Fruit fly (Drosophila melanogaster) whole organism: Measurements from ENCODE around the gene CG15432.

Experiments used
- CG8478 ChIP-seq: fragments of >200 bp; optimal IDR thresholded peaks from 2 replicates; lab custom pipeline; 2018; ENCODE audit warnings: inconsistent platforms
- Dll ChIP-seq: fragments of >200 bp; optimal IDR thresholded peaks from 2 replicates; lab custom pipeline; 2017
- EcR ChIP-seq, 2 experiments: fragments of >200 bp; optimal IDR thresholded peaks; 2 replicates each; lab custom pipeline; 2017; ENCODE audit warnings: missing biosample characterization in 2 of 2, missing genetic modification characterization in 2 of 2, missing genetic modification reagents in 2 of 2
- pan ChIP-seq: fragments of >200 bp; optimal IDR thresholded peaks from 2 replicates; lab custom pipeline; 2017
- psq ChIP-seq: fragments of >200 bp; optimal IDR thresholded peaks from 2 replicates; lab custom pipeline; 2017
- usp ChIP-seq: fragments of >200 bp; optimal IDR thresholded peaks from 2 replicates; lab custom pipeline; 2017; ENCODE audit warnings: missing biosample characterization, missing genetic modification characterization, mixed read lengths

Gene CG15432

DNA sequence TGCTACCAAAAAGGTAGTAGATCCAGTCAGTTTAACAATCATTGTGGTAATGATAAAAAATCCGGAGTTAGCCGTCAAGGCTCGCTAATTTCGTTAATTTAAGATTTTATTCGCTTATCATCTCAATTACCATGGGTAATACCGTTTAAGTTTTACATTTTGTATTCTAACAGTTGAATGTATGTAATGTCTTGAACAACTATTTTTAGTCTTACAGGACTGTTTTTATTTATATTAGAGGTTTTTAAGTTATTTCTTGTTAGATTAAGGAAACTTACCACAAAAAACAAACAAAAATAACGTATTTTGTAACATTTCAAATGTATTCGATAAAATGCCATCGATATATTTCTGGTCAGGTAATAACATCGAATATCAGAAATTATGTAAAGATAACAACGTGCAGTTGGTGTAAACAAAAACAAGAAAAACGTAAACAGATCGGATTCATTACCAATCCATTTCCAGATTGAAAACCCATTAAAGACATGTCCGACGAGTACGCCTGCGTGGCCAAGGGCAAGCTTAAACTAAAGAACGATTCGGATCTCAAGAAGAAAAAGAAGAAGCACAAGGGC is at the start of gene CG15432, which contains the start of gene Sfp24F:
Gene CG15432 (plus strand): TSS at position 311 of the 578 bp plus-strand sequence.
Gene Sfp24F (minus strand): TSS at position 51 of the 578 bp plus-strand sequence.
- TF ChIP-seq pan (lab: Kevin White, UChicago): no peak
- no peak for TF ChIP-seq usp (GFP tag; lab: Kevin White, UChicago)
- TF ChIP-seq psq (lab: Kevin White, UChicago): no peak
- no peak for TF ChIP-seq Dll
- TF ChIP-seq EcR (GFP tag; optimal IDR thresholded peaks at IDR 0.05; lab: Kevin White, UChicago): no peak
- TF ChIP-seq CG8478: no peak

DNA sequence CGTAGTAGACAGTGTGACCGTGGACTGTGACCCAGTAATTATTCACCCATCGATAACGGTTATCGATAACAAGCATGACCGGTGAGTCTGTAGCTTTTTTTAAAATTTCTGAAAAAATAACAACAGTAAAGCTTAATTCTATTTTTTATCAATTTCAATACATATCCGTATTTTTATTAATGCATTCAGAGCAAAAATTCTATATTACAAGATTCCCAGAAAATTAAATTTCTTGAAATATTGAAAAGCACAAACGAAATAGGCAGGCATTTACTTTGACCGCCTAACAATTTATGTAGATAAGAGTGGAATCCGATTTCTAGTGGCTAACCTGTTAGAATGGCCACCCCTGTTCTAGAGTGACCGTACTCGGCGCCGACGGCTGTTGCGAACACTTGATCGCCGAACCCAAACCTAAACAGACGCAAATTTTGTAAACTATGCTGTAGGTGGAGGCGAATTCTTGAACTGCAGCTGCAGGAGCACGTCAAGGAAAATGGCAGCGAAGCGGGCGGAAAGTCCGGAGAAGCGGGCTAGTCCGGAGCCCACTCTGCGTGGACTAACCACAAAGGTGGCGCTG is 48.2 kb upstream of the CG15432 start, which contains the start of gene CG3652:
Gene CG3652 (minus strand): TSS at position 35 of the 580 bp plus-strand sequence.
- TF ChIP-seq CG8478 (no peak), EcR (GFP tag; optimal IDR thresholded peaks at IDR 0.05; lab: Kevin White, UChicago) (no peak), psq (lab: Kevin White, UChicago) (no peak), usp (GFP tag; lab: Kevin White, UChicago) (no peak)

DNA sequence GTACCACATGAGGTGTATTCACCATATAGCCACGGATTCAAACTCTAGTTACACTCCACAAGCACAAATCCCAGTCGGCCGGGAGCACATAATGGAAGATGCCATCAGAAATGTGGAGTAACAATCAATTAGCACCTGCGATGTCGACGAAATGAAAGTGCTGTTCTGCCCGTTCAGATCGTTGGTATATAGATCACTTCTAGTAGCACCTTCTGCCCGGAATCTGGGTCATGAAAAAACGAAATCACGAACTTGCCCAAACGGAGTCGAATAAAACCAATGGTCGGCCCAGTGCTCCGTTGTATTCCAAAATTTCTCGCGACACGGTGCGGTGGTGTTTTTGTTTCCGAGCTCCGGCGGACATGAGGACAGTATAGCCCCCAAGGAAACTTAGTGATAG is 41.5 kb upstream of the CG15432 start, which contains the start of gene CG33003:
Gene CG33003 (plus strand): TSS at position 301 of the 400 bp plus-strand sequence.
- TF ChIP-seq Dll: no peak
- TF ChIP-seq pan (lab: Kevin White, UChicago): no peak
- TF ChIP-seq usp (GFP tag; lab: Kevin White, UChicago): no peak

DNA sequence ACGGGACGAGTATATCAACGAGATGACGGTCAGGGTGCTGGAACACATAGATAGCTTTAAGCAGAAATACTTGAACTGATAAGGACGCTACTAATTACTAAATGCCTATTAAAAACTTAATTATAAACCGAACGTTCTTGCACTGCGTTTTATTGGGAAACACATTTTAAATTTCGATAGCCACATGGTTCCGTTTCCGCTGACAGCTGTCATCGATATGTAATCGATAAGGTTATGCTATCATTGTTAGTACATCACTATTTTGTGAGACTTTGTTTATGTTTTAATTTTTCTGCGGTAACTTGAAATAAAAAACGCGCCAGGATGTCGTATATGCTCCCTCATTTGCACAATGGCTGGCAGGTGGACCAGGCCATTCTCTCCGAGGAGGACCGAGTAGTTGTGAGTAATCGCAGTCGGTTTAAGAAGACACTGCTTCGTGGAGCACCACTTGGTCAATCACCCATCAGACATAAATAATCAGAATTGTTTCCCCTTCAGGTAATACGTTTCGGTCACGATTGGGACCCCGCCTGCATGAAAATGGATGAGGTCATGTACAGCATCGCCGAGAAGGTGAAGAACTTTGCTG is 39.0 kb upstream of the CG15432 start, which contains the start of gene Dim1:
Gene Dim1 (plus strand): TSS at position 239 of the 592 bp plus-strand sequence.
- TF ChIP-seq pan (lab: Kevin White, UChicago) (no peak), psq (lab: Kevin White, UChicago) (no peak), usp (GFP tag; lab: Kevin White, UChicago) (no peak), Dll (no peak), CG8478 (no peak), EcR (GFP tag; optimal IDR thresholded peaks at IDR 0.05; lab: Kevin White, UChicago) (no peak)

DNA sequence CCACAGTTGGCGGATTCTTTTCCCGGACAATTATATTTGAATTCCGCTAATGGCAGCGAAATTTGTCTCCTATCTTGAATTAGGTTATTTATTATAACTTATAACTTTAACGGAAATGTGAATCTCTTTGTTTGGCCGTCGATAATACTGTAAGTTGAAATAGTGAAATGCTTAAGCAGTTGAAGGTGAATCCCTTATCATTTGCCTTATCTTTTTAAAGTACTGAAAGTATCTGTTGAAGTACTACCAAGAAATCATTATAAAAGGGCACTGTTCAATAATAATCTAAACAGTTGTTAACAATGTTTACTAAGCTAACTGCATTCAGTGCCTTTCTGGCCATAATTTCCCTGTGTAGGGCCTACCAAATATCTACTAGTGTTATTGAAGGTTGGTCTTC is 31.3 kb upstream of the CG15432 start, which contains the start of gene CG43055:
Gene CG43055 (plus strand): TSS at position 301 of the 400 bp plus-strand sequence.
- no peak for TF ChIP-seq psq (lab: Kevin White, UChicago)
- no peak for TF ChIP-seq EcR (GFP tag; optimal IDR thresholded peaks at IDR 0.05; lab: Kevin White, UChicago)
- TF ChIP-seq Dll: no peak
- no peak for TF ChIP-seq pan (lab: Kevin White, UChicago)
- TF ChIP-seq usp (GFP tag; lab: Kevin White, UChicago): no peak

DNA sequence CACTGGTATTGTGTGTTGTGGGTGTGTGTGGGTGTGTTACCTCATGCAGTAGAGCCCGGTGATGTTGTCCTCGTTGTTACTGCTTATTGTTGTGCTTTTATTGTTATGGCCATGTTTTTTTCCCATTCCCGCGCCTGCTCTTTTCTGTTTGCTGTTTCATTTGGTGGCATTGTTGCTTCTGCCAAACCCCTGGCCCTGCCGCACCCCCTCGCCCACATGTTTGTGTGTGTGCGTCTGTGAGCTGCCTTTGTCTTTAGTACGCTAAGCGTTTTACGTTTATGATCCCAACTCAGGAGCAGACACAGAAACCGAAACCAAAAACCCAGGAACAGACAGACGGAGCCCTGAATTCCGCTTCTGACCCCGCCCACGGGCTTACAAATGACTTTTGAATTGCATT is 28.1 kb upstream of the CG15432 start:
- TF ChIP-seq Dll (no peak), EcR (GFP tag; optimal IDR thresholded peaks at IDR 0.05; lab: Kevin White, UChicago) (no peak), CG8478 (no peak), pan (lab: Kevin White, UChicago) (no peak), usp (GFP tag; lab: Kevin White, UChicago) (no peak), psq (lab: Kevin White, UChicago) (no peak)

DNA sequence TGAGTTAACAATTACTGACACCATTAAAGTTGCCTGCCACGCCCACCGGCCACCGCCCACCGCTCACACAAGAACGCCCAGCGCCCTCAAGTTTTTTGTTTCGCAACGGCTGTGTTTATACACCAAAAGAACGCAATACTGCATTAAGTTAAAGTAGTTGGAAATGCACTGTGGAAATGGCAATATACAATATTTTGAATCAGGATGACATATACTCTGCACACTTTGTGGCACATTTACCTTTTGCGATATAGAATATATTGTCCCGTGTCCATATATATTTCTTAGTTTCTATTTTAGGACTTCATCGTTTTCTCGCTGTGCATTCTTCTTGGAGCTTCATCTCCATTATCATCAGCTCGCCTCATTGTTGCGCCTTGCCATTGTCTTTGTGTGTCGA is 26.0 kb upstream of the CG15432 start:
- TF ChIP-seq EcR (GFP tag; optimal IDR thresholded peaks at IDR 0.05; lab: Kevin White, UChicago) (no peak), psq (lab: Kevin White, UChicago) (no peak), usp (GFP tag; lab: Kevin White, UChicago) (no peak), CG8478 (no peak), Dll (no peak), pan (lab: Kevin White, UChicago) (no peak)

DNA sequence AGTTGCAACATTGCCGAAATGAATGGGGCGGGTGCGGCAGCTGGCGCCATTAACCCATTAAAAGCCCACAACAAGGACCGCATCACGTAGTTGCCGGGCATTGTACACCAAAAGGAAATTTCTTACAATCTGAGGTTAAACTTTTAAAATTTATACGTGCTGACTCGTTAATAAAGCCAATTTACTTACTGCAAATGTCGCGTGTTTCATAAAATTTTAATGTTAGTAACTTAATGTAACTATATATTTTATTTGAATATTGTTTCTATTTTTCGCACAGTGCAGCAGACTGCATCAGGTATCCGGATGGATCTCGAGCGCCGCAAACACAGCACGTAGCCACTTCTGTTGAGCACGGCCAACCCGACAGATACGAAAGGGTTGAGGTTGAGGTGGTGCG is 25.2 kb upstream of the CG15432 start:
- no peak for TF ChIP-seq EcR (GFP tag; optimal IDR thresholded peaks at IDR 0.05; lab: Kevin White, UChicago)

DNA sequence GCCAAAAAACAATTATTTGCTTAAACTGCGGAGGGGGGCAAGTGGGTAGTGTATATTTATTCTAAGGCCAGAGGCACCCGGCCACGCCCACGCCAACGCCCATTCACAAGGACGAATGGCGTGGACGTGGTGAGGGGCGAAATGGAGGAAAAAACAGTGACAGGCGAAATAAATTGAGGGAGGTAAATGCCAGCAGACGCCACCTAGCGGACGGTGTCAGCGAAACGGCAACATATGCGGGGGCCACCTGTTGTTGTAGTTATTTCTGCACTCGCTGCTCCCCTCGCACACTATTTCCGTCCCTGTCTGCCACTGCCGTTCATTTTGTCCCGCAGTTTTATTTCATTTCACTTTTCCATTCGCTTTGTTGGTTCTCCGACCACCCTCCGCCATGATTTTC is 24.1 kb upstream of the CG15432 start:
- TF ChIP-seq pan (lab: Kevin White, UChicago) (no peak), EcR (GFP tag; optimal IDR thresholded peaks at IDR 0.05; lab: Kevin White, UChicago) (no peak), usp (GFP tag; lab: Kevin White, UChicago) (no peak), CG8478 (no peak), Dll (no peak), psq (lab: Kevin White, UChicago) (no peak)

DNA sequence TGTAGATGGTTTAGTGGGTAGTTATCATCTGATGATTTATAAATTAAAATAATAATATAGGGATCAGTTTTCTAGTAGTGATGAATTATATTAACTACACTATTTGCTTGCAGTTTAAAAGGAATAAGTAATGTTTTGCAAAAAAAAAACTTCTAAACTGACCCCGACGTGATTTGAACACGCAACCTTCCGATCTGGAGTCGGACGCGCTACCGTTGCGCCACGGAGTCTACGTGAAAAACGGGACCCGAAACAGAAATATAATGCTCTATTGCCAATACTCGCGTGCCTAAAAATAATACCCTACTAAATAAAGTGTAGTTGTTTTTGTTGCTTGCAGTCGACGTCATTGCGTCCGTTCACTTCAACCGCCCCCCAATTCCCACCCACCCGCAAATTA is 23.3 kb upstream of the CG15432 start:
- no peak for TF ChIP-seq psq (lab: Kevin White, UChicago)
- TF ChIP-seq CG8478: no peak
- no peak for TF ChIP-seq EcR (GFP tag; optimal IDR thresholded peaks at IDR 0.05; lab: Kevin White, UChicago)
- no peak for TF ChIP-seq Dll
- TF ChIP-seq usp (GFP tag; lab: Kevin White, UChicago): no peak
- no peak for TF ChIP-seq pan (lab: Kevin White, UChicago)

DNA sequence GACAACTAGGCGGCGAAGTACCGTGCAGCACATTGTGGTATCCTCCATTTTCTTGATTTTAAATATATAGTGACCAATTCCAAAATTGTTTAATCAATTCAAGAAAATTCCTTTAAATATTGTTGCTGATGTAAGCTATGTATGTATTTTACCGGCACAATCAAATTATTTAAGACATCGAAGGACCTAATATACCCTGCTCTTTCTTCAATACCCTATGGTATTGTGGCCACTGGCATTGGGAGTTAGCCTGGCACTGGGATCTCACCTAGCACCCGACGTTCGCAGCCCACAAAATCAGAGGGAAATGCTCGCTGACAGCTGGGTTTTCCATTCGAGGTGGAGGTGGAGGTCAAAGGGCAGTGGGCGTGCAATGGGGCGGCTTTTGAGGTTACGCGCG is 20.0 kb upstream of the CG15432 start:
- TF ChIP-seq usp (GFP tag; lab: Kevin White, UChicago) (no peak), pan (lab: Kevin White, UChicago) (no peak), CG8478 (no peak), Dll (no peak), psq (lab: Kevin White, UChicago) (no peak), EcR (GFP tag; optimal IDR thresholded peaks at IDR 0.05; lab: Kevin White, UChicago) (no peak)

DNA sequence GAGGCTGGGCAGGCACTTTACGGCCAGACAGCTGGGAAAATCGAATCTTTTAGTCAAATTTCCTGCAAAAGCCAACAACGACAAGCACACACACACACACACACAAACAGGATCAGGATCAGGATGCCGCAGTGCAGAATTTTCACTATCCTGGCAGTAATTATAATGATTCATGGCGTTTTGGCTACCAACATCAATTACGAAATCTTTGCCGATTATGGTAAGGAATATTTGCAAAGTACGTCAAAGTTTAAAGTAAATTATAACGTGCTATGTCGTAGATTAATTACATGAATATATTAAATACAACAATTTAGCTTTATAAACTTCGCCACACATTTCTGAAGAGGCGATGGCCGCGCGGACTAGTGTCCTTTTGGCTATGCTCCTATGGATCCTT is 8.5 kb upstream of the CG15432 start, which contains the start of the genes CG34177 and CG34178:
Gene CG34177 (plus strand): TSS at position 301 of the 400 bp plus-strand sequence.
Gene CG34178 (plus strand): TSS at position 301 of the 400 bp plus-strand sequence.
- TF ChIP-seq EcR (GFP tag; optimal IDR thresholded peaks at IDR 0.05; lab: Kevin White, UChicago) (no peak), usp (GFP tag; lab: Kevin White, UChicago) (no peak), pan (lab: Kevin White, UChicago) (no peak), psq (lab: Kevin White, UChicago) (no peak), CG8478 (no peak), Dll (no peak)
